Fruit fly (Drosophila melanogaster) whole organism, embryonic: ENCODE results near the gene CG34307.

ENCODE experiments used
- BtbVII ChIP-seq: fragments of 200-800 bp; sonication (Bioruptor generic); optimal IDR thresholded peaks from 3 replicates; lab custom pipeline; 2017; ENCODE audit warnings: missing biosample characterization, mild to moderate bottlenecking, missing genetic modification characterization
- CG15514 ChIP-seq: fragments of 200-800 bp; sonication (Bioruptor generic); optimal IDR thresholded peaks from 3 replicates; lab custom pipeline; 2017; ENCODE audit warnings: missing biosample characterization, missing genetic modification characterization, mild to moderate bottlenecking, moderate library complexity, missing genetic modification reagents
- CG7987 ChIP-seq: fragments of 200-800 bp; sonication (Bioruptor generic); optimal IDR thresholded peaks from 2 replicates; lab custom pipeline; 2018; ENCODE audit warnings: missing biosample characterization, mild to moderate bottlenecking, missing genetic modification characterization, moderate library complexity
- CkIIα-i1 ChIP-seq: fragments of 200-800 bp; sonication (Bioruptor generic); IDR thresholded peaks from 2 replicates; pipeline ENCODE4 v1.3.6; 2022; ENCODE audit warnings: missing biosample characterization, missing genetic modification characterization
- CrebB ChIP-seq: fragments of 200-800 bp; sonication (Bioruptor generic); optimal IDR thresholded peaks from 3 replicates; lab custom pipeline; 2018; ENCODE audit warnings: missing biosample characterization, mild to moderate bottlenecking, missing genetic modification characterization
- Fer2 ChIP-seq: fragments of 200-800 bp; sonication (Bioruptor generic); optimal IDR thresholded peaks from 2 replicates; lab custom pipeline; 2018; ENCODE audit warnings: missing biosample characterization, mild to moderate bottlenecking, missing genetic modification characterization, moderate library complexity
- Hr39 ChIP-seq: fragments of >200 bp; optimal IDR thresholded peaks from 2 replicates; lab custom pipeline; 2017
- Sox102F ChIP-seq: fragments of 200-800 bp; sonication (Bioruptor generic); optimal IDR thresholded peaks from 2 replicates; lab custom pipeline; 2018; ENCODE audit warnings: missing biosample characterization, mild to moderate bottlenecking, missing genetic modification characterization, moderate library complexity
- Usf ChIP-seq: fragments of 200-800 bp; sonication (Bioruptor generic); optimal IDR thresholded peaks from 2 replicates; lab custom pipeline; 2017; ENCODE audit warnings: missing genotype, missing biosample characterization, missing genetic modification characterization
- ci ChIP-seq: fragments of 200-800 bp; sonication (Bioruptor generic); IDR thresholded peaks from 3 replicates; pipeline ENCODE4 v1.3.6; 2022; ENCODE audit warnings: missing biosample characterization, missing genetic modification characterization
- knrl ChIP-seq: fragments of 200-800 bp; sonication (Bioruptor generic); IDR thresholded peaks from 3 replicates; pipeline ENCODE4 v1.3.6; 2022; ENCODE audit warnings: missing biosample characterization, missing genetic modification characterization; ENCODE audit not compliant: partially characterized antibody
- pb ChIP-seq: fragments of 200-800 bp; sonication (Bioruptor generic); optimal IDR thresholded peaks from 3 replicates; lab custom pipeline; 2016; ENCODE audit warnings: missing biosample characterization, missing genetic modification characterization

DNA sequence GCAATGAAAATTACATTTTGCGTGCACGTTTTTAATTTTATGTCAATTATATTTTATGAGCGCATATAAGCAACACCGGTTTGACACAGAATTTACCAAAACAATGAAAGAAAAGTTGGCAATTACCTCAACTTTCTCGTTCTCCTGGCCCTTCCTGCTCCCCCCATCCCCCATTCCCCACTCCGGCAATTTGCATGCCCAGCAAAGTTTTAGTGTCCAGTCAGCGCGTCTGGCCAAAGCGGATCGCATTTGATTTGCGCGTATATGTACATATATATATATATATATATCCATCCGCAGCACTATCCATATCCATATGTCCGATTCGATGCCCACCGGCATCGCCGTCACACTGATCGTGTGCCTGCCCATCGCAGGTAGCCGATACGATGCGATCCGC lies 20.6 kb upstream of the CG34307 start:
- TF ChIP-seq CrebB (tag; lab: Kevin White, UChicago): no peak
- TF ChIP-seq CkIIα-i1 (GFP tag; lab: Robert Waterston, UW): no peak
- no peak for TF ChIP-seq Sox102F (GFP tag; lab: Kevin White, UChicago)
- TF ChIP-seq CG15514: no peak
- no peak for TF ChIP-seq knrl (GFP tag; lab: Robert Waterston, UW)
- no peak for TF ChIP-seq pb
- TF ChIP-seq BtbVII (GFP tag; lab: Kevin White, UChicago): no peak
- no peak for TF ChIP-seq CG7987 (GFP tag; lab: Kevin White, UChicago)
- TF ChIP-seq Usf (GFP tag; lab: Kevin White, UChicago): no peak
- no peak for TF ChIP-seq ci
- TF ChIP-seq Fer2 (tag; lab: Kevin White, UChicago): no peak
- no peak for TF ChIP-seq Hr39
